Worm (Caenorhabditis elegans): ENCODE results near the gene B0393.7.

B0393.7 gene

ce11 chrIII:4778003-4778402 lies at the start of gene B0393.7:
Gene B0393.7, minus strand, starts transcription at chrIII:4778103.
- TF ChIP-seq T26A5.8 (tag; optimal IDR thresholded peaks at IDR 0.05) (no peak), pha-4 (tag; optimal IDR thresholded peaks at IDR 0.05) (no peak), sea-2 (GFP tag; IDR thresholded peaks at IDR 0.05) (no peak), rcor-1 (GFP tag; IDR thresholded peaks at IDR 0.05) (no peak), Y53G8AR.9 (GFP tag; conservative IDR thresholded peaks at IDR 0.05) (no peak)

DNA sequence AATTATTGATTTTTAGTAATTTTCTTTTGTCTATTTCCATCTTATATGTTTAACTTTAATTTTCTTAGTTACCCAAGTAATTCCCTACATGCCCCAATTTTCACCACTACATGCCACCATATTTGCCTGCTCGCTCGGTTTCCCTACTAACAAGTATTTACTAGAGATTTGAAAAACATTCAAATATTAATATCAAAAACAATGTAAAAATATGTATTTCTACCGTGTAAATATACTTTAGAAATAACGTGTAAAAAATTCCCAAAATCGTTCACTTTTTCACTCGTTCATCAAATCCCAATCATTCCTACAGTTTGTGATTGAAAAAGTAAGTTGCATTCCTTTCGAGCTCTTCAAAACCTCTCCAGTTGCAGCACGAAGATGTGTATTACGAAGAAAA lies 48.7 kb upstream of the B0393.7 start, which contains the start of gene F26A1.3:
Gene F26A1.3 (plus strand): TSS at position 301 of the 400 bp plus-strand sequence.
- no peak for TF ChIP-seq lin-40 (tag; optimal IDR thresholded peaks at IDR 0.05)
- no peak for TF ChIP-seq madf-8 (GFP tag; conservative IDR thresholded peaks at IDR 0.05)
- no peak for TF ChIP-seq ceh-58 (GFP tag; IDR thresholded peaks at IDR 0.05)
- no peak for TF ChIP-seq F57A8.1 (GFP tag; optimal IDR thresholded peaks at IDR 0.05)
- no peak for TF ChIP-seq madf-3 (GFP tag; IDR thresholded peaks at IDR 0.05)
- no peak for TF ChIP-seq K12H6.12 (tag; optimal IDR thresholded peaks at IDR 0.05)
- no peak for TF ChIP-seq C17E4.6 (GFP tag; IDR thresholded peaks at IDR 0.05)
- no peak for TF ChIP-seq Y79H2A.3 (GFP tag; conservative IDR thresholded peaks at IDR 0.05)
- TF ChIP-seq B0261.1 (tag; optimal IDR thresholded peaks at IDR 0.05) = no peak

- no peak for TF ChIP-seq F37B4.10 (GFP tag; IDR thresholded peaks at IDR 0.05)
- TF ChIP-seq B0019.2 (GFP tag; conservative IDR thresholded peaks at IDR 0.05) = no peak
- no peak for TF ChIP-seq repo-1 (tag; optimal IDR thresholded peaks at IDR 0.05)
- no peak for TF ChIP-seq cebp-1 (GFP tag; IDR thresholded peaks at IDR 0.05)
- TF ChIP-seq cebp-1 (tag; optimal IDR thresholded peaks at IDR 0.05) = no peak
- no peak for TF ChIP-seq chd-7 (tag; optimal IDR thresholded peaks at IDR 0.05)
- no peak for TF ChIP-seq sdz-38 (tag; optimal IDR thresholded peaks at IDR 0.05)
- no peak for TF ChIP-seq lag-1 (GFP tag; IDR thresholded peaks at IDR 0.05)
- TF ChIP-seq hsf-1 (GFP tag; IDR thresholded peaks at IDR 0.05) = no peak
- no peak for TF ChIP-seq K12H6.12 (tag; optimal IDR thresholded peaks at IDR 0.05)
- no peak for TF ChIP-seq dox-1 (GFP tag; IDR thresholded peaks at IDR 0.05)
- TF ChIP-seq B0035.1 (tag; optimal IDR thresholded peaks at IDR 0.05) = no peak
- TF ChIP-seq gei-17 (GFP tag; optimal IDR thresholded peaks at IDR 0.05) = no peak
- no peak for TF ChIP-seq cebp-2 (GFP tag; IDR thresholded peaks at IDR 0.05)
- no peak for TF ChIP-seq attf-3 (GFP tag; conservative IDR thresholded peaks at IDR 0.05)
- TF ChIP-seq let-526 (GFP tag; IDR thresholded peaks at IDR 0.05) = no peak
These were observed 44.2 kb upstream of the B0393.7 start, which contains the start of gene F26A1.8 for ce11 chrIII:4822140-4822539. Gene F26A1.8, minus strand, starts transcription at chrIII:4822240.

ce11 chrIII:4819843-4820242 lies 41.9 kb upstream of the B0393.7 start, which contains the start of gene F26A1.7:
Gene F26A1.7, minus strand, starts transcription at chrIII:4819943.
- TF ChIP-seq T26A5.8 (tag; optimal IDR thresholded peaks at IDR 0.05) = no peak
- no peak for TF ChIP-seq nhr-27 (tag; optimal IDR thresholded peaks at IDR 0.05)
- TF ChIP-seq madf-10 (tag; optimal IDR thresholded peaks at IDR 0.05) = no peak
- TF ChIP-seq F57A8.1 (GFP tag; optimal IDR thresholded peaks at IDR 0.05) = no peak
- no peak for TF ChIP-seq rpc-1 (optimal IDR thresholded peaks at IDR 0.05)
- TF ChIP-seq rpc-1 (tag; optimal IDR thresholded peaks at IDR 0.05) = no peak
- no peak for TF ChIP-seq snpc-1.3 (tag; optimal IDR thresholded peaks at IDR 0.05; ENCODE audit: insufficient read depth)
- TF ChIP-seq sdz-38 (tag; optimal IDR thresholded peaks at IDR 0.05) = no peak
- no peak for TF ChIP-seq B0261.1 (tag; optimal IDR thresholded peaks at IDR 0.05)
- TF ChIP-seq lag-1 (GFP tag; IDR thresholded peaks at IDR 0.05) = no peak
- TF ChIP-seq F33H1.4 (GFP tag; IDR thresholded peaks at IDR 0.05) = no peak
- TF ChIP-seq ztf-3 (GFP tag; optimal IDR thresholded peaks at IDR 0.05) = no peak
- no peak for TF ChIP-seq ztf-26 (tag; optimal IDR thresholded peaks at IDR 0.05)
- TF ChIP-seq attf-6 (GFP tag; IDR thresholded peaks at IDR 0.05) = no peak
- TF ChIP-seq him-1 (tag; optimal IDR thresholded peaks at IDR 0.05) = no peak
- no peak for TF ChIP-seq ztf-6 (GFP tag; IDR thresholded peaks at IDR 0.05)
- no peak for TF ChIP-seq let-607 (tag; optimal IDR thresholded peaks at IDR 0.05)
- TF ChIP-seq ccch-3 (GFP tag; optimal IDR thresholded peaks at IDR 0.05) = no peak

Measured in whole organism, young adult.